Fruit fly (Drosophila melanogaster) whole organism, pupa: Measurements from ENCODE around the gene ATPsynO.
A peak's percentile ranks its signal among the peaks of the same experiment; 100 is the strongest.

Experiments
- CG10348 ChIP-seq: fragments of 200-800 bp; sonication (Bioruptor generic); IDR thresholded peaks from 2 replicates; pipeline ENCODE4 v1.3.6; 2022; ENCODE audit warnings: missing biosample characterization, missing genetic modification characterization
- CG12605 ChIP-seq: fragments of 200-800 bp; sonication (Bioruptor generic); IDR thresholded peaks from 2 replicates; pipeline ENCODE4 v1.3.6; 2022; ENCODE audit warnings: missing biosample characterization, missing genetic modification characterization
- CG13204 ChIP-seq: fragments of 200-800 bp; sonication (Bioruptor generic); optimal IDR thresholded peaks from 2 replicates; lab custom pipeline; 2018; ENCODE audit warnings: missing biosample characterization, mild to moderate bottlenecking, missing genetic modification characterization, moderate library complexity
- CG14655 ChIP-seq: fragments of 200-800 bp; sonication (Bioruptor generic); optimal IDR thresholded peaks from 3 replicates; lab custom pipeline; 2017; ENCODE audit warnings: mild to moderate bottlenecking, missing biosample characterization, missing genetic modification reagents, missing genetic modification characterization
- CG15710 ChIP-seq: fragments of 200-800 bp; sonication (Bioruptor generic); optimal IDR thresholded peaks from 2 replicates; lab custom pipeline; 2018; ENCODE audit warnings: missing biosample characterization, mild to moderate bottlenecking, missing genetic modification characterization, moderate library complexity
- CG17806 ChIP-seq: fragments of 200-800 bp; sonication (Bioruptor generic); optimal IDR thresholded peaks from 2 replicates; lab custom pipeline; 2018; ENCODE audit warnings: missing biosample characterization, mild to moderate bottlenecking, missing genetic modification characterization, moderate library complexity
- CG32121 ChIP-seq: fragments of 200-800 bp; sonication (Bioruptor generic); IDR thresholded peaks from 2 replicates; pipeline ENCODE4 v1.3.6; 2022; ENCODE audit warnings: missing biosample characterization, missing genetic modification characterization
- CG34367 ChIP-seq: fragments of 200-800 bp; sonication (Bioruptor generic); optimal IDR thresholded peaks from 2 replicates; lab custom pipeline; 2018; ENCODE audit warnings: missing biosample characterization, mild to moderate bottlenecking, missing genetic modification characterization
- CG4496 ChIP-seq: fragments of 200-800 bp; sonication (Bioruptor generic); IDR thresholded peaks from 3 replicates; pipeline ENCODE4 v1.3.6; 2022; ENCODE audit warnings: missing biosample characterization, missing genetic modification characterization
- CG8159 ChIP-seq: fragments of 200-800 bp; sonication (Bioruptor generic); optimal IDR thresholded peaks from 3 replicates; lab custom pipeline; 2018; ENCODE audit warnings: missing biosample characterization, mild to moderate bottlenecking, missing genetic modification characterization, moderate library complexity
- CG8301 ChIP-seq: fragments of 200-800 bp; sonication (Bioruptor generic); optimal IDR thresholded peaks from 2 replicates; lab custom pipeline; 2018; ENCODE audit warnings: missing biosample characterization, mild to moderate bottlenecking, missing genetic modification characterization
- CG9948 ChIP-seq: fragments of 200-800 bp; sonication (Bioruptor generic); optimal IDR thresholded peaks from 2 replicates; lab custom pipeline; 2018; ENCODE audit warnings: missing biosample characterization, mild to moderate bottlenecking, missing genetic modification characterization, moderate library complexity
- D1 ChIP-seq: fragments of 200-800 bp; sonication (Bioruptor generic); optimal IDR thresholded peaks from 2 replicates; lab custom pipeline; 2018; ENCODE audit warnings: missing biosample characterization, mild to moderate bottlenecking, missing genetic modification characterization, moderate library complexity
- EcR ChIP-seq: fragments of 200-800 bp; sonication (Bioruptor generic); optimal IDR thresholded peaks from 3 replicates; lab custom pipeline; 2019; ENCODE audit warnings: missing biosample characterization, missing genetic modification characterization, mild to moderate bottlenecking, moderate library complexity, missing genetic modification reagents
- Ets98B ChIP-seq: fragments of 200-800 bp; sonication (Bioruptor generic); IDR thresholded peaks from 2 replicates; pipeline ENCODE4 v1.3.6; 2022; ENCODE audit warnings: missing biosample characterization, missing genetic modification characterization
- Pif1A ChIP-seq: fragments of 200-800 bp; sonication (Bioruptor generic); optimal IDR thresholded peaks from 3 replicates; lab custom pipeline; 2016; ENCODE audit warnings: missing biosample characterization, missing genetic modification characterization
- Pif1B ChIP-seq: fragments of 200-800 bp; sonication (Bioruptor generic); optimal IDR thresholded peaks from 3 replicates; lab custom pipeline; 2016; ENCODE audit warnings: missing biosample characterization, missing genetic modification characterization
- Snoo ChIP-seq: fragments of 200-800 bp; sonication (Bioruptor generic); optimal IDR thresholded peaks from 3 replicates; lab custom pipeline; 2017; ENCODE audit warnings: missing biosample characterization, mild to moderate bottlenecking, missing genetic modification characterization, inconsistent platforms
- fd96Ca ChIP-seq: fragments of 200-800 bp; sonication (Bioruptor generic); IDR thresholded peaks from 3 replicates; pipeline ENCODE4 v1.3.6; 2022; ENCODE audit warnings: missing biosample characterization, missing genetic modification characterization
- gl ChIP-seq: fragments of 200-800 bp; sonication (Bioruptor generic); optimal IDR thresholded peaks from 2 replicates; lab custom pipeline; 2018; ENCODE audit warnings: missing biosample characterization, mild to moderate bottlenecking, missing genetic modification characterization
- rn ChIP-seq: fragments of 200-800 bp; sonication (Bioruptor generic); IDR thresholded peaks from 2 replicates; pipeline ENCODE4 v1.3.6; 2022; ENCODE audit warnings: missing biosample characterization, missing genetic modification characterization

Gene ATPsynO

dm6 chr3R:15292241-15293004 lies 27.0 kb downstream of the ATPsynO start:
- no peak for TF ChIP-seq D1 (tag; lab: Kevin White, UChicago)
- no peak for TF ChIP-seq EcR (GFP tag; lab: Kevin White, UChicago)
- TF ChIP-seq Pif1A, result no peak
- no peak for TF ChIP-seq CG34367 (tag; lab: Kevin White, UChicago)
- no peak for TF ChIP-seq fd96Ca (GFP tag; lab: Robert Waterston, UW)
- no peak for TF ChIP-seq Ets98B (GFP tag; lab: Robert Waterston, UW)
- no peak for TF ChIP-seq rn (GFP tag; lab: Robert Waterston, UW)
- TF ChIP-seq Snoo, result no peak
- TF ChIP-seq CG4496 (GFP tag; lab: Robert Waterston, UW), result no peak
- no peak for TF ChIP-seq CG8301
- no peak for TF ChIP-seq CG13204
- TF ChIP-seq CG32121 (GFP tag; lab: Robert Waterston, UW), result no peak
- no peak for TF ChIP-seq CG15710
- no peak for TF ChIP-seq CG17806 (tag; lab: Kevin White, UChicago)
- TF ChIP-seq Pif1B (GFP tag; lab: Kevin White, UChicago), result no peak
- TF ChIP-seq, all 21 proteins: peak for 0

DNA sequence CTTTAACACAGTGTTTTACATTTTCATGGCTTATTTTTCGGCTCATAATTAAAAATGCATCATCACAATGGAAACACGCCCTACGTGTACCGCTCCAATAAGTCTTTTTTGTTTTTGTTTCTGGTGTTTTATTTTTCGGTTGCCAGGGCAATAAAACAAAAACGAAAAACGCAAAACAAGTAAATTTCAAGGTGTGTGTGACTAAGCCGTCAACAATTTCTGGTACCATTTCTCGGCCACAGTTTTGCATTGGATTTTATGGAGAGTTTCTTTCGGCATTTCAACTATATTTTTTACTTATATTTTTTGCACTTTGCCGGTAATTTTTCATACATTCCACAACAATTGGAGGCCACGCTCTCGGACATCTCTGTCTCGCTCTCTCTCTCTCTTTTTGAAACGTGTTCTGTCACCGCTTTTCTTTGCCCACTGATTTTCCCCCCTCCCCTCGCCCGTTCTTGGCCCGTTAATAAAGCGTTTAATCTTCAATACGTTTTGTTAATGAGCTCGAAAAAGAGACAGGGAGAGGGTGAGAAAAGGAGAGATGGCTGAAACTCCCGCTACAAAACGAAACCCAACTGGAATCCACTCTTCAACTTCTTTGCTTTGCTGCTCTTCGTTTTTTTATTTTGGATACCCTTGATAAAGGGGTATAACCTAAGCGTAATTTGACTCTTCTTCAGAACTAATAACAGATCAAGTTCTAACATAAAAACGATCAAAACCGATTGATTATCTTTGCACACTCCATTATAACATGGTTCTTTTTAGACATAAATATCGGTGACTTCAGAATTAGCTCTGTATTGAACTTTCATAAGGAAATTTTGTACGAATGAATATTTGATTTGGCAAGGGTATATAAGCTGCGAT lies 27.9 kb downstream of the ATPsynO start:
- peak; percentile 52 for TF ChIP-seq Snoo
- TF ChIP-seq CG34367 (tag; lab: Kevin White, UChicago), result no peak
- TF ChIP-seq fd96Ca (GFP tag; lab: Robert Waterston, UW), result peak; percentile 16; the same call in 1 of the 3 replicates
- TF ChIP-seq Pif1A, result peak; percentile 29
- TF ChIP-seq CG12605 (GFP tag; lab: Robert Waterston, UW), result 0 out of 2 replicates have a peak, but pooled peaks have one; percentile 31

- no peak for TF ChIP-seq CG17806 (tag; lab: Kevin White, UChicago)
- no peak for TF ChIP-seq CG15710
- no peak for TF ChIP-seq Ets98B (GFP tag; lab: Robert Waterston, UW)
- TF ChIP-seq EcR (GFP tag; lab: Kevin White, UChicago), result no peak
- no peak for TF ChIP-seq CG13204
- no peak for TF ChIP-seq rn (GFP tag; lab: Robert Waterston, UW)
- TF ChIP-seq CG8301, result no peak
- TF ChIP-seq Snoo, result no peak
- TF ChIP-seq CG4496 (GFP tag; lab: Robert Waterston, UW), result no peak
- no peak for TF ChIP-seq Pif1A
- no peak for TF ChIP-seq CG32121 (GFP tag; lab: Robert Waterston, UW)
- no peak for TF ChIP-seq gl
- TF ChIP-seq CG8159 (tag; lab: Kevin White, UChicago), result no peak
- TF ChIP-seq CG12605 (GFP tag; lab: Robert Waterston, UW), result no peak
- no peak for TF ChIP-seq Pif1B (GFP tag; lab: Kevin White, UChicago)
- no peak for TF ChIP-seq CG10348
- no peak for TF ChIP-seq D1 (tag; lab: Kevin White, UChicago)
- no peak for TF ChIP-seq CG9948 (tag; lab: Kevin White, UChicago)
These were observed 28.5 kb downstream of the ATPsynO start for dm6 chr3R:15293878-15294350.

DNA sequence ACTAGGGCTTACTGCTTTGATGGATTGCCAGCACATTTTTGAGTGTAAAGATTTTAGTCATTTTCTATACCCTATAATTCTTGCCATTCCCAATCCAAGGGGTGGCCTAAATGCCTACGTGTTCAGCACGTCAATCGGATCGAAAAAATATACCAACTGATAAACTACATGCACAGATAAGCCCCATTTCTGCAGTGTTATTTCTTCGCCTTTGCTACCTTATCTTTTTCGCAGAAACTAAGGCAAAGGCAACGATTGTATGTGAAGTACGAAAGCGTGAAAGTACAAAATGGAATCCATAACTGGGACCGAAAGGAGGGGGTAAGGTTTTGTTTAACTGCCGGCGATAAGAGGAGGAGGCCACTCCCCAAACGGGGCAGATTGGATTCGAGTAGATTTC lies 32.5 kb downstream of the ATPsynO start:
- no peak for TF ChIP-seq Ets98B (GFP tag; lab: Robert Waterston, UW)
- TF ChIP-seq, all 21 proteins: peak for 0

DNA sequence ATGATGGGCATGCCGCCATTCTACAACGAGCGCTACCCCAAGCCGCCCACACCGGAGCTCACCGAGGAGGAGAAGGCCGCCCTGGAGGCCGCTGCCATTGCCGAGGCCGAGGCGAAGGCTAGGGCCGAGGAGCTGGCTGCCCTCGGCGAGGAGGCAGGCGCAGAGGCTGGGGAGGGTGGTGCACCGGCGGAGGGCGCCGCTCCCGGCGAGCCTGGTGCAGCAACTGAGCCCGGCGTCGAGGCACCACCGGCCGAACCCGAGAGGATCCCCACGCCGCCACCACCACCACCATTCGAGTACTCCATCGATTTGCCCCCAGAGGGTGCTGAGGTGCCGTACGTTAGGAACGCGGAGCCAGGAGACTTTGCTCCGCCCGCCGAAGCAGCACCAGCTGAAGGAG lies 39.9 kb downstream of the ATPsynO start:
- TF ChIP-seq CG10348 (no peak), EcR (GFP tag; lab: Kevin White, UChicago) (no peak), CG17806 (tag; lab: Kevin White, UChicago) (no peak), D1 (tag; lab: Kevin White, UChicago) (no peak), CG4496 (GFP tag; lab: Robert Waterston, UW) (no peak), CG9948 (tag; lab: Kevin White, UChicago) (no peak), CG12605 (GFP tag; lab: Robert Waterston, UW) (no peak), Ets98B (GFP tag; lab: Robert Waterston, UW) (no peak), CG8301 (no peak), gl (no peak), Pif1B (GFP tag; lab: Kevin White, UChicago) (no peak)
- TF ChIP-seq, all 21 proteins: peak for 0

DNA sequence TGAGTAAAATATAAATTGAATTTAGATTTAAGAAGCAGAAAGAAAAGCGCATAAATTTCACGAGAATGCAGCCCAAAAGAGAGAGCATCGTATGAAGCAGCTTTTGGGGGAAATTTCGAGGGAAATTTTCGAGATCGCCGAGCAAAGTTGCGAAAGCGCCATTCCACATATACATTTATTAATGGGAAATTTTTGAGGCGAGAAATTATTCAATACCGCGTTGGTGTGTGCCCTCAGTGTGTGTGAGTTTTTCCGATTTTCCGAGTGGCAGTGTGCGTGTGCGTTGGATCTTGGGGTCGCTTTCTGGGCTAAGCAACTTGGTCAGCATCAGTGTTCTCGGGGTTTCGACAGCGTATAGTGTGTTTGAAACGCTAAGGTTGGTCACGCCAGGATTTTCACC lies 44.5 kb downstream of the ATPsynO start, which contains the start of gene Tm2:
Tm2 (plus strand) TSS at position 270 of the 400 bp plus-strand sequence.
- TF ChIP-seq Pif1B (GFP tag; lab: Kevin White, UChicago) (no peak), CG8301 (no peak), gl (no peak), CG15710 (no peak), CG34367 (tag; lab: Kevin White, UChicago) (no peak), D1 (tag; lab: Kevin White, UChicago) (no peak), CG9948 (tag; lab: Kevin White, UChicago) (no peak), Snoo (no peak), CG13204 (no peak), CG17806 (tag; lab: Kevin White, UChicago) (no peak), CG4496 (GFP tag; lab: Robert Waterston, UW) (no peak), Ets98B (GFP tag; lab: Robert Waterston, UW) (no peak), fd96Ca (GFP tag; lab: Robert Waterston, UW) (no peak), CG14655 (GFP tag; lab: Kevin White, UChicago) (no peak), CG8159 (tag; lab: Kevin White, UChicago) (no peak), Pif1A (no peak), EcR (GFP tag; lab: Kevin White, UChicago) (no peak), CG32121 (GFP tag; lab: Robert Waterston, UW) (no peak)
- TF ChIP-seq, all 21 proteins: peak for 0
